Fruit fly (Drosophila melanogaster): ENCODE data around the gene DCTN5-p25.

DNA sequence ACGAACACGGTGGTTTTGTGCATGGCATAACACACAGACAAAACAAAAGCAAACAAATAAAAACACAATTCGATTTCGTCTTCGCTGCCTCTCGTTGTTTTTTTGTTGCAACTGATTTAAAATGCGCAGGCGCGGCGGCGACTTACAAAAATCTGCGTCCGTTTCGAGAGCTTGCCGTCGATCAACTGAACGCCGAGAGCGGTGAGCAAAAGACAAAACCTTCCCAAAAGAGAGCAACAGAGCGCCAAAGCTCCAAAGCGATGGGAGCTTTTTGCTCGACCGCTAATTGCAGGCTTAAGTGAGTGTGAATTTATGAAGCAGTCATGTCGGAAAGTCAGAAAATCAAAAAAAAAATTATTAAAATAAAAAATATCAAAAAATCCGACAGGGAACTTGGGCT, 8.2 kb upstream of the DCTN5-p25 start, which contains the start of gene mol:
- TF ChIP-seq CG8478 (optimal IDR thresholded peaks at IDR 0.05) (no peak), CTCF (optimal IDR thresholded peaks at IDR 0.05) (no peak)

All from S2 (cell line).